Worm (Caenorhabditis elegans) whole organism, young adult: ENCODE results near the gene tbx-43.

Experiments
- Y67H2A.10 ChIP-seq: fragments of 200-800 bp; sonication (Bioruptor generic); conservative IDR thresholded peaks from 2 replicates; pipeline ENCODE4 v1.3.6; 2022; ENCODE audit warnings: missing genetic modification reagents, missing genetic modification characterization, missing compliant biosample characterization
- athp-1 ChIP-seq: sonication (generic microtip); optimal IDR thresholded peaks from 2 replicates; lab custom pipeline; 2017; ENCODE audit warnings: mild to moderate bottlenecking, missing genetic modification characterization, missing compliant biosample characterization
- gei-17 ChIP-seq: fragments of 200-800 bp; sonication (Bioruptor generic); optimal IDR thresholded peaks from 2 replicates; lab custom pipeline; 2018; ENCODE audit warnings: mild to moderate bottlenecking, missing genetic modification characterization, missing compliant biosample characterization
- nhr-120 ChIP-seq: fragments of 200-800 bp; sonication (Bioruptor generic); IDR thresholded peaks from 2 replicates; pipeline ENCODE4 v1.3.6; 2022; ENCODE audit warnings: missing genetic modification characterization, missing compliant biosample characterization
- tlf-1 ChIP-seq: fragments of 200-800 bp; sonication (Bioruptor generic); optimal IDR thresholded peaks from 2 replicates; lab custom pipeline; 2018; ENCODE audit warnings: mild to moderate bottlenecking, missing genetic modification characterization, missing compliant biosample characterization
- unc-130 ChIP-seq: sonication (generic microtip); optimal IDR thresholded peaks from 2 replicates; lab custom pipeline; 2016; ENCODE audit warnings: missing genetic modification reagents, missing genetic modification characterization, missing compliant biosample characterization
- ztf-22 ChIP-seq: fragments of 200-800 bp; sonication (Bioruptor generic); optimal IDR thresholded peaks from 2 replicates; lab custom pipeline; 2018; ENCODE audit warnings: mild to moderate bottlenecking, missing genetic modification characterization, moderate library complexity, missing compliant biosample characterization

DNA sequence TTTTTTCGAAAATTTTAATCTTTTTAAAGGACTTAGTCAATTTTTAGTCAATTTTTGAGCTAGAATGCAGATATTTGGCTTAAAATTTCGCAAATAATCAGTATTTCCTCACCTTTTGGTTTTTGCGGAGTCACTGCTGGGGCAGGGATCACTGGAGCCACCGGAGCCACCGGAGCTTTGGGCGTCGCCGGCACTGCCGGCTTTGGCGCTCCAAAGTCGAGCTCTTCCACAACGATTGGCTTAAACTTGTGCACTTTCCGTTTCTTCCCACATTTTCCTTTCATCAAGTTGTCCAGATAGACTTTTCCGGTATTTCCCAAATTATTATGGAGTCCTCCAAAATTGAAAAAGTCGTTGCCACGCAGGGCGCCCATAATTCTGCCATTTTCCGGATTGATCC lies 44.4 kb upstream of the tbx-43 start:
- TF ChIP-seq tlf-1 (GFP tag; lab: Kevin White, UChicago) (no peak), ztf-22 (no peak), gei-17 (GFP tag; lab: Kevin White, UChicago) (no peak), athp-1 (tag; lab: Kevin White, UChicago) (no peak), unc-130 (GFP tag; lab: Kevin White, UChicago) (no peak), nhr-120 (no peak), Y67H2A.10 (GFP tag; lab: Robert Waterston, UW) (no peak)
